Fruit fly (Drosophila melanogaster): ENCODE measurements around the gene Ugt35B1.

The Ugt35B1 gene

dm6 chr3R:11196648-11197388, 26.8 kb upstream of the Ugt35B1 start (continued):
- TF ChIP-seq CG30431 (GFP tag; optimal IDR thresholded peaks at IDR 0.05) (peak; percentile 97), CG31441 (GFP tag; IDR thresholded peaks at IDR 0.05) (peak; percentile 100), seq (GFP tag; IDR thresholded peaks at IDR 0.05) (peak; percentile 98), CG15073 (GFP tag; optimal IDR thresholded peaks at IDR 0.05) (peak; percentile 70), Med (GFP tag) (peak; percentile 98), CG17912 (GFP tag; optimal IDR thresholded peaks at IDR 0.05) (peak; percentile 85), NC2α (GFP tag; optimal IDR thresholded peaks at IDR 0.05) (peak; percentile 77), onecut (GFP tag; IDR thresholded peaks at IDR 0.05) (peak; percentile 95), CG8089 (GFP tag; optimal IDR thresholded peaks at IDR 0.05) (peak; percentile 63), toy (GFP tag; IDR thresholded peaks at IDR 0.05) (peak; percentile 93), D (optimal IDR thresholded peaks at IDR 0.05) (no peak), D (GFP tag; optimal IDR thresholded peaks at IDR 0.05) (peak; percentile 99), CoRest (tag; optimal IDR thresholded peaks at IDR 0.05) (peak; percentile 100), CG3281 (GFP tag; optimal IDR thresholded peaks at IDR 0.05) (peak; percentile 99), pho (GFP tag; optimal IDR thresholded peaks at IDR 0.05) (peak; percentile 96), inv (GFP tag; IDR thresholded peaks at IDR 0.05; ENCODE audit: partially characterized antibody) (no peak), otp (GFP tag; IDR thresholded peaks at IDR 0.05) (peak; percentile 90), CG2116 (GFP tag; optimal IDR thresholded peaks at IDR 0.05) (peak; percentile 79), Antp (GFP tag; optimal IDR thresholded peaks at IDR 0.05) (peak; percentile 79), hth (optimal IDR thresholded peaks at IDR 0.05) (no peak), CG13296 (GFP tag; optimal IDR thresholded peaks at IDR 0.05) (peak; percentile 99), grau (tag; optimal IDR thresholded peaks at IDR 0.05) (peak; percentile 95), CG17385 (GFP tag; optimal IDR thresholded peaks at IDR 0.05) (peak; percentile 96), CG8290 (GFP tag; optimal IDR thresholded peaks at IDR 0.05) (peak; percentile 91), CG8290 (tag; optimal IDR thresholded peaks at IDR 0.05) (peak; percentile 77 to 84), CG2129 (GFP tag; IDR thresholded peaks at IDR 0.05; ENCODE audit: partially characterized antibody) (no peak), CG6272 (GFP tag; IDR thresholded peaks at IDR 0.05) (peak; percentile 96), pb (GFP tag; optimal IDR thresholded peaks at IDR 0.05) (no peak), slou (GFP tag; optimal IDR thresholded peaks at IDR 0.05) (peak; percentile 98), row (GFP tag; IDR thresholded peaks at IDR 0.05) (peak; percentile 99), esg (GFP tag; conservative IDR thresholded peaks at IDR 0.05) (peak; percentile 99), Kr (GFP tag; optimal IDR thresholded peaks at IDR 0.05) (no peak), Aef1 (GFP tag; IDR thresholded peaks at IDR 0.05) (peak; percentile 98), p53 (GFP tag; optimal IDR thresholded peaks at IDR 0.05) (peak; percentile 29), fu2 (GFP tag; optimal IDR thresholded peaks at IDR 0.05) (peak; percentile 90), fd96Cb (tag; optimal IDR thresholded peaks at IDR 0.05) (peak; percentile 99), CG31365 (tag; optimal IDR thresholded peaks at IDR 0.05) (peak; percentile 66), sens-2 (GFP tag; IDR thresholded peaks at IDR 0.05) (peak; percentile 82), CG7271 (tag; optimal IDR thresholded peaks at IDR 0.05) (peak; percentile 85), Xrp1 (GFP tag; IDR thresholded peaks at IDR 0.05) (peak; percentile 98), dati (GFP tag; IDR thresholded peaks at IDR 0.05) (peak; percentile 90), CG18619 (GFP tag; optimal IDR thresholded peaks at IDR 0.05) (peak; percentile 99), CG4854 (GFP tag; optimal IDR thresholded peaks at IDR 0.05) (peak; percentile 85), ttk (GFP tag; IDR thresholded peaks at IDR 0.05) (peak; percentile 98), ken (GFP tag; IDR thresholded peaks at IDR 0.05) (peak; percentile 96), CG7357 (GFP tag; IDR thresholded peaks at IDR 0.05) (peak; percentile 96), bbx (GFP tag; IDR thresholded peaks at IDR 0.05; ENCODE audit: partially characterized antibody) (no peak; the same call in 1 of the 2 replicates), corto (GFP tag; optimal IDR thresholded peaks at IDR 0.05) (peak; percentile 83), zen2 (GFP tag; IDR thresholded peaks at IDR 0.05; ENCODE audit: partially characterized antibody) (no peak), Dref (GFP tag; IDR thresholded peaks at IDR 0.05) (peak; percentile 44), CG6791 (GFP tag; IDR thresholded peaks at IDR 0.05; ENCODE audit: partially characterized antibody) (no peak)
